Fruit fly (Drosophila melanogaster) whole organism, prepupa: ENCODE results near the gene CG2533.

Experiments
- Blimp-1 ChIP-seq: fragments of 200-800 bp; sonication (Bioruptor generic); optimal IDR thresholded peaks from 3 replicates; lab custom pipeline; 2017; ENCODE audit warnings: missing biosample characterization, missing genetic modification characterization, mild to moderate bottlenecking, moderate library complexity, missing genetic modification reagents
- CG10631 ChIP-seq: fragments of 200-800 bp; sonication (Bioruptor generic); optimal IDR thresholded peaks from 2 replicates; lab custom pipeline; 2016; ENCODE audit warnings: missing biosample characterization, missing genetic modification characterization
- CG10669 ChIP-seq: fragments of 200-800 bp; sonication (Bioruptor generic); optimal IDR thresholded peaks from 3 replicates; lab custom pipeline; 2018; ENCODE audit warnings: missing biosample characterization, mild to moderate bottlenecking, missing genetic modification characterization, moderate library complexity
- CG11294 ChIP-seq: fragments of 200-800 bp; sonication (Bioruptor generic); IDR thresholded peaks from 2 replicates; pipeline ENCODE4 v1.3.6; 2022; ENCODE audit warnings: missing biosample characterization, missing genetic modification characterization
- CG11902 ChIP-seq: fragments of 200-800 bp; sonication (Bioruptor generic); optimal IDR thresholded peaks from 3 replicates; lab custom pipeline; 2016; ENCODE audit warnings: missing biosample characterization, missing genetic modification characterization
- CG15336 ChIP-seq: fragments of 200-800 bp; sonication (Bioruptor generic); IDR thresholded peaks from 2 replicates; pipeline ENCODE4 v1.3.6; 2022; ENCODE audit warnings: missing biosample characterization, missing genetic modification characterization
- CG1621 ChIP-seq: fragments of 200-800 bp; sonication (Bioruptor generic); optimal IDR thresholded peaks from 3 replicates; lab custom pipeline; 2018; ENCODE audit warnings: missing biosample characterization, mild to moderate bottlenecking, missing genetic modification characterization
- CG16779 ChIP-seq: fragments of 200-800 bp; sonication (Bioruptor generic); optimal IDR thresholded peaks from 3 replicates; lab custom pipeline; 2017; ENCODE audit warnings: missing biosample characterization, mild to moderate bottlenecking, missing genetic modification characterization
- CG3032 ChIP-seq: fragments of 200-800 bp; optimal IDR thresholded peaks from 2 replicates; lab custom pipeline; 2019; ENCODE audit warnings: missing biosample characterization, mild to moderate bottlenecking, missing genetic modification characterization, moderate library complexity
- CG31627 ChIP-seq: fragments of 200-800 bp; sonication (Bioruptor generic); optimal IDR thresholded peaks from 3 replicates; lab custom pipeline; 2016; ENCODE audit warnings: missing biosample characterization, missing genetic modification characterization
- CG34406 ChIP-seq: fragments of 200-800 bp; sonication (Bioruptor generic); optimal IDR thresholded peaks from 3 replicates; lab custom pipeline; 2016; ENCODE audit warnings: missing biosample characterization, missing genetic modification characterization
- CG3919 ChIP-seq: fragments of 200-800 bp; sonication (Bioruptor generic); optimal IDR thresholded peaks from 3 replicates; lab custom pipeline; 2016; ENCODE audit warnings: missing biosample characterization, missing genetic modification characterization
- CG4318 ChIP-seq: fragments of 200-800 bp; sonication (Bioruptor generic); optimal IDR thresholded peaks from 3 replicates; lab custom pipeline; 2017; ENCODE audit warnings: missing biosample characterization, mild to moderate bottlenecking, missing genetic modification characterization
- CG6163 ChIP-seq: fragments of 200-800 bp; sonication (Bioruptor generic); IDR thresholded peaks from 3 replicates; pipeline ENCODE4 v1.3.6; 2022; ENCODE audit warnings: missing biosample characterization, missing genetic modification characterization
- CG6792 ChIP-seq: fragments of 200-800 bp; sonication (Bioruptor generic); optimal IDR thresholded peaks from 3 replicates; lab custom pipeline; 2016; ENCODE audit warnings: missing biosample characterization, missing genetic modification characterization
- CG6808 ChIP-seq: fragments of 200-800 bp; sonication (Bioruptor generic); optimal IDR thresholded peaks from 3 replicates; lab custom pipeline; 2017; ENCODE audit warnings: missing biosample characterization, missing genetic modification characterization, mild to moderate bottlenecking, moderate library complexity, missing genetic modification reagents
- CG6854 ChIP-seq: fragments of 200-800 bp; sonication (Bioruptor generic); optimal IDR thresholded peaks from 2 replicates; lab custom pipeline; 2017; ENCODE audit warnings: missing biosample characterization, mild to moderate bottlenecking, missing genetic modification characterization
- CG7368 ChIP-seq: fragments of 200-800 bp; sonication (Bioruptor generic); optimal IDR thresholded peaks from 3 replicates; lab custom pipeline; 2016; ENCODE audit warnings: missing biosample characterization, missing genetic modification characterization
- CG8119 ChIP-seq: fragments of 200-800 bp; sonication (Bioruptor generic); IDR thresholded peaks from 3 replicates; pipeline ENCODE4 v1.3.6; 2022; ENCODE audit warnings: missing biosample characterization, missing genetic modification characterization
- CG8632 ChIP-seq: fragments of 200-800 bp; sonication (Bioruptor generic); optimal IDR thresholded peaks from 3 replicates; lab custom pipeline; 2016; ENCODE audit warnings: missing biosample characterization, missing genetic modification characterization
- Eip93F ChIP-seq: fragments of 200-800 bp; sonication (Bioruptor generic); optimal IDR thresholded peaks from 2 replicates; lab custom pipeline; 2016; ENCODE audit warnings: missing biosample characterization, mild to moderate bottlenecking, missing genetic modification characterization
- Ets96B ChIP-seq: fragments of 200-800 bp; optimal IDR thresholded peaks from 2 replicates; lab custom pipeline; 2019; ENCODE audit warnings: missing biosample characterization, mild to moderate bottlenecking, missing genetic modification characterization, moderate library complexity
- Gug ChIP-seq: fragments of 200-800 bp; sonication (Bioruptor generic); IDR thresholded peaks from 2 replicates; pipeline ENCODE4 v1.3.6; 2022; ENCODE audit warnings: missing biosample characterization, missing genetic modification characterization
- Hr39 ChIP-seq: fragments of 200-800 bp; sonication (Bioruptor generic); optimal IDR thresholded peaks from 2 replicates; lab custom pipeline; 2016; ENCODE audit warnings: missing biosample characterization, missing genetic modification characterization
- Hr4 ChIP-seq: fragments of 200-800 bp; sonication (Bioruptor generic); optimal IDR thresholded peaks from 3 replicates; lab custom pipeline; 2016; ENCODE audit warnings: missing biosample characterization, missing genetic modification characterization
- Lpt ChIP-seq: fragments of 200-800 bp; sonication (Bioruptor generic); optimal IDR thresholded peaks from 3 replicates; lab custom pipeline; 2016; ENCODE audit warnings: missing biosample characterization, missing genetic modification characterization
- Met ChIP-seq: fragments of 200-800 bp; sonication (Bioruptor generic); optimal IDR thresholded peaks from 3 replicates; lab custom pipeline; 2016; ENCODE audit warnings: missing biosample characterization, missing genetic modification characterization
- OdsH ChIP-seq: fragments of 200-800 bp; sonication (Bioruptor generic); optimal IDR thresholded peaks from 3 replicates; lab custom pipeline; 2016; ENCODE audit warnings: missing biosample characterization, missing genetic modification characterization
- Smox ChIP-seq: fragments of 200-800 bp; sonication (Bioruptor generic); optimal IDR thresholded peaks from 3 replicates; lab custom pipeline; 2016; ENCODE audit warnings: missing biosample characterization, missing genetic modification characterization
- Sox14 ChIP-seq: fragments of 200-800 bp; sonication (Bioruptor generic); optimal IDR thresholded peaks from 3 replicates; lab custom pipeline; 2016; ENCODE audit warnings: missing biosample characterization, missing genetic modification characterization
- achi ChIP-seq: fragments of 200-800 bp; sonication (Bioruptor generic); optimal IDR thresholded peaks from 3 replicates; lab custom pipeline; 2016; ENCODE audit warnings: missing biosample characterization, missing genetic modification characterization
- acj6 ChIP-seq: fragments of 200-800 bp; sonication (Bioruptor generic); optimal IDR thresholded peaks from 3 replicates; lab custom pipeline; 2016; ENCODE audit warnings: missing biosample characterization, missing genetic modification characterization
- cyc ChIP-seq: fragments of 200-800 bp; sonication (Bioruptor generic); optimal IDR thresholded peaks from 3 replicates; lab custom pipeline; 2016; ENCODE audit warnings: missing biosample characterization, missing genetic modification characterization
- dac ChIP-seq: fragments of 200-800 bp; sonication (Bioruptor generic); optimal IDR thresholded peaks from 2 replicates; lab custom pipeline; 2017; ENCODE audit warnings: missing biosample characterization, mild to moderate bottlenecking, missing genetic modification characterization
- dsx ChIP-seq: fragments of 200-800 bp; optimal IDR thresholded peaks from 3 replicates; lab custom pipeline; 2019; ENCODE audit warnings: missing biosample characterization, mild to moderate bottlenecking, missing genetic modification characterization, moderate library complexity; ENCODE audit not compliant: poor library complexity, severe bottlenecking
- eg ChIP-seq: fragments of 200-800 bp; sonication (Bioruptor generic); IDR thresholded peaks from 3 replicates; pipeline ENCODE4 v1.3.6; 2022; ENCODE audit warnings: missing biosample characterization, missing genetic modification characterization
- fd85E ChIP-seq: fragments of 200-800 bp; sonication (Bioruptor generic); optimal IDR thresholded peaks from 3 replicates; lab custom pipeline; 2016; ENCODE audit warnings: missing biosample characterization, missing genetic modification characterization
- fkh ChIP-seq: fragments of 200-800 bp; sonication (Bioruptor generic); optimal IDR thresholded peaks from 3 replicates; lab custom pipeline; 2017; ENCODE audit warnings: missing biosample characterization, mild to moderate bottlenecking, missing genetic modification characterization, moderate library complexity
- lz ChIP-seq: fragments of 200-800 bp; sonication (Bioruptor generic); optimal IDR thresholded peaks from 3 replicates; lab custom pipeline; 2016; ENCODE audit warnings: missing biosample characterization, missing genetic modification characterization
- net ChIP-seq: fragments of 200-800 bp; sonication (Bioruptor generic); optimal IDR thresholded peaks from 3 replicates; lab custom pipeline; 2016; ENCODE audit warnings: missing biosample characterization, missing genetic modification characterization
- pdm3 ChIP-seq: fragments of 200-800 bp; sonication (Bioruptor generic); optimal IDR thresholded peaks from 3 replicates; lab custom pipeline; 2016; ENCODE audit warnings: missing biosample characterization, missing genetic modification characterization
- salr ChIP-seq, 2 experiments: fragments of 200-800 bp; sonication (Bioruptor generic); optimal IDR thresholded peaks; 3 replicates each; lab custom pipeline; 2016 to 2018; ENCODE audit warnings: missing biosample characterization in 2 of 2, missing genetic modification characterization in 2 of 2, mild to moderate bottlenecking in 1 of 2
- ss ChIP-seq, 2 experiments: fragments of 200-800 bp; sonication (Bioruptor generic); optimal IDR thresholded peaks; 2 replicates in 1 of 2; 3 replicates in 1 of 2; lab custom pipeline; 2017 to 2018; ENCODE audit warnings: mild to moderate bottlenecking in 2 of 2, missing biosample characterization in 2 of 2, missing genetic modification characterization in 2 of 2, moderate library complexity in 1 of 2
- svp ChIP-seq: fragments of 200-800 bp; sonication (Bioruptor generic); peaks from one replicate; lab custom pipeline; 2016; ENCODE audit warnings: missing biosample characterization, missing genetic modification characterization
- topi ChIP-seq: fragments of 200-800 bp; sonication (Bioruptor generic); optimal IDR thresholded peaks from 3 replicates; lab custom pipeline; 2016; ENCODE audit warnings: missing biosample characterization, missing genetic modification characterization
- vri ChIP-seq: fragments of 200-800 bp; sonication (Bioruptor generic); optimal IDR thresholded peaks from 3 replicates; lab custom pipeline; 2016; ENCODE audit warnings: missing biosample characterization, mild to moderate bottlenecking, missing genetic modification characterization

Gene CG2533

dm6 chrX:11559728-11560724, 44.0 kb downstream of the CG2533 start (continued):
- peak; percentile 86 for TF ChIP-seq achi (GFP tag; lab: Kevin White, UChicago)
- TF ChIP-seq eg: peak; percentile 79
- peak; percentile 63 for TF ChIP-seq cyc
- peak; percentile 87 for TF ChIP-seq net (GFP tag; lab: Kevin White, UChicago)
- TF ChIP-seq pdm3 (GFP tag; lab: Kevin White, UChicago): peak; percentile 78
- TF ChIP-seq CG31627 (GFP tag; lab: Kevin White, UChicago): peak; percentile 58
- peak; percentile 80 for TF ChIP-seq CG10631 (GFP tag; lab: Kevin White, UChicago)
- TF ChIP-seq Lpt (GFP tag; lab: Kevin White, UChicago): peak; percentile 85
- peak; percentile 82 for TF ChIP-seq CG10669 (GFP tag; lab: Kevin White, UChicago)
- peak; percentile 50 for TF ChIP-seq fd85E
- peak; percentile 65 for TF ChIP-seq Blimp-1 (GFP tag; lab: Kevin White, UChicago)

- TF ChIP-seq dsx (GFP tag; lab: Kevin White, UChicago) (no peak), fkh (no peak), CG15336 (GFP tag; lab: Robert Waterston, UW) (peak; percentile 15; the same call in 1 of the 2 replicates), CG16779 (tag; lab: Kevin White, UChicago) (no peak), CG31627 (GFP tag; lab: Kevin White, UChicago) (no peak), net (GFP tag; lab: Kevin White, UChicago) (no peak), topi (peak; percentile 5), Ets96B (tag; lab: Kevin White, UChicago) (no peak), svp (GFP tag; lab: Kevin White, UChicago) (peak; percentile 67), CG11294 (GFP tag; lab: Robert Waterston, UW) (no peak), CG6808 (GFP tag; lab: Kevin White, UChicago) (no peak), vri (GFP tag; lab: Kevin White, UChicago) (peak; percentile 69), Gug (GFP tag; lab: Robert Waterston, UW) (no peak), Blimp-1 (GFP tag; lab: Kevin White, UChicago) (peak; percentile 95), acj6 (GFP tag; lab: Kevin White, UChicago) (no peak), CG11902 (GFP tag; lab: Kevin White, UChicago) (no peak), dac (GFP tag; lab: Kevin White, UChicago) (no peak), CG3032 (tag; lab: Kevin White, UChicago) (no peak), Sox14 (GFP tag; lab: Kevin White, UChicago) (no peak), CG34406 (GFP tag; lab: Kevin White, UChicago) (no peak), OdsH (no peak), cyc (no peak), lz (GFP tag; lab: Kevin White, UChicago) (no peak), Met (GFP tag; lab: Kevin White, UChicago) (peak; percentile 37), CG6792 (GFP tag; lab: Kevin White, UChicago) (no peak), CG8632 (GFP tag; lab: Kevin White, UChicago) (no peak), CG10631 (GFP tag; lab: Kevin White, UChicago) (no peak), Hr39 (GFP tag; lab: Kevin White, UChicago) (no peak), Smox (GFP tag; lab: Kevin White, UChicago) (peak; percentile 23), Hr4 (GFP tag; lab: Kevin White, UChicago) (peak; percentile 22), CG10669 (GFP tag; lab: Kevin White, UChicago) (no peak), ss (GFP tag; optimal IDR thresholded peaks at IDR 0.05; lab: Kevin White, UChicago) (no peak), CG8119 (GFP tag; lab: Robert Waterston, UW) (peak; percentile 45; the same call in 1 of the 3 replicates), Eip93F (GFP tag; lab: Kevin White, UChicago) (peak; percentile 16), Lpt (GFP tag; lab: Kevin White, UChicago) (peak; percentile 11), CG6163 (GFP tag; lab: Robert Waterston, UW) (peak; percentile 63), CG6854 (GFP tag; lab: Kevin White, UChicago) (peak; percentile 50), CG3919 (GFP tag; lab: Kevin White, UChicago) (no peak), CG1621 (tag; lab: Kevin White, UChicago) (no peak), salr (GFP tag; optimal IDR thresholded peaks at IDR 0.05; lab: Kevin White, UChicago) (no peak), eg (peak; percentile 52; the same call in 2 of the 3 replicates), CG7368 (GFP tag; lab: Kevin White, UChicago) (no peak), CG4318 (GFP tag; lab: Kevin White, UChicago) (no peak)
Measured at dm6 chrX:11558389-11558908, 45.5 kb downstream of the CG2533 start, which contains the start of gene CG1572. CG1572 (minus strand) TSS chrX:11558654.
